Fruit fly (Drosophila melanogaster) whole organism, prepupa: ENCODE measurements around the gene CG33985.

Experiments used
- Blimp-1 ChIP-seq: fragments of 200-800 bp; sonication (Bioruptor generic); optimal IDR thresholded peaks from 3 replicates; lab custom pipeline; 2017; ENCODE audit warnings: missing biosample characterization, missing genetic modification characterization, mild to moderate bottlenecking, moderate library complexity, missing genetic modification reagents
- CG11762 ChIP-seq: fragments of 200-800 bp; sonication (Bioruptor generic); optimal IDR thresholded peaks from 3 replicates; lab custom pipeline; 2016; ENCODE audit warnings: missing biosample characterization, missing genetic modification characterization; ENCODE audit not compliant: insufficient read depth
- CG11902 ChIP-seq: fragments of 200-800 bp; sonication (Bioruptor generic); optimal IDR thresholded peaks from 3 replicates; lab custom pipeline; 2016; ENCODE audit warnings: missing biosample characterization, missing genetic modification characterization
- CG15336 ChIP-seq: fragments of 200-800 bp; sonication (Bioruptor generic); IDR thresholded peaks from 2 replicates; pipeline ENCODE4 v1.3.6; 2022; ENCODE audit warnings: missing biosample characterization, missing genetic modification characterization
- CG1621 ChIP-seq: fragments of 200-800 bp; sonication (Bioruptor generic); optimal IDR thresholded peaks from 3 replicates; lab custom pipeline; 2018; ENCODE audit warnings: missing biosample characterization, mild to moderate bottlenecking, missing genetic modification characterization
- CG16779 ChIP-seq: fragments of 200-800 bp; sonication (Bioruptor generic); optimal IDR thresholded peaks from 3 replicates; lab custom pipeline; 2017; ENCODE audit warnings: missing biosample characterization, mild to moderate bottlenecking, missing genetic modification characterization
- CG3032 ChIP-seq: fragments of 200-800 bp; optimal IDR thresholded peaks from 2 replicates; lab custom pipeline; 2019; ENCODE audit warnings: missing biosample characterization, mild to moderate bottlenecking, missing genetic modification characterization, moderate library complexity
- CG34406 ChIP-seq: fragments of 200-800 bp; sonication (Bioruptor generic); optimal IDR thresholded peaks from 3 replicates; lab custom pipeline; 2016; ENCODE audit warnings: missing biosample characterization, missing genetic modification characterization
- CG3919 ChIP-seq: fragments of 200-800 bp; sonication (Bioruptor generic); optimal IDR thresholded peaks from 3 replicates; lab custom pipeline; 2016; ENCODE audit warnings: missing biosample characterization, missing genetic modification characterization
- CG4318 ChIP-seq: fragments of 200-800 bp; sonication (Bioruptor generic); optimal IDR thresholded peaks from 3 replicates; lab custom pipeline; 2017; ENCODE audit warnings: missing biosample characterization, mild to moderate bottlenecking, missing genetic modification characterization
- CG6163 ChIP-seq: fragments of 200-800 bp; sonication (Bioruptor generic); IDR thresholded peaks from 3 replicates; pipeline ENCODE4 v1.3.6; 2022; ENCODE audit warnings: missing biosample characterization, missing genetic modification characterization
- CG6276 ChIP-seq: fragments of 200-800 bp; sonication (Bioruptor generic); optimal IDR thresholded peaks from 2 replicates; lab custom pipeline; 2017; ENCODE audit warnings: missing biosample characterization, mild to moderate bottlenecking, missing genetic modification characterization
- CG6808 ChIP-seq: fragments of 200-800 bp; sonication (Bioruptor generic); optimal IDR thresholded peaks from 3 replicates; lab custom pipeline; 2017; ENCODE audit warnings: missing biosample characterization, missing genetic modification characterization, mild to moderate bottlenecking, moderate library complexity, missing genetic modification reagents
- CG8319 ChIP-seq: fragments of 200-800 bp; sonication (Bioruptor generic); optimal IDR thresholded peaks from 3 replicates; lab custom pipeline; 2016; ENCODE audit warnings: missing biosample characterization, missing genetic modification characterization
- CG8632 ChIP-seq: fragments of 200-800 bp; sonication (Bioruptor generic); optimal IDR thresholded peaks from 3 replicates; lab custom pipeline; 2016; ENCODE audit warnings: missing biosample characterization, missing genetic modification characterization
- CG9139 ChIP-seq: fragments of 200-800 bp; sonication (Bioruptor generic); optimal IDR thresholded peaks from 3 replicates; lab custom pipeline; 2017; ENCODE audit warnings: missing biosample characterization, mild to moderate bottlenecking, missing genetic modification characterization
- Eip75B ChIP-seq: fragments of 200-800 bp; sonication (Bioruptor generic); optimal IDR thresholded peaks from 3 replicates; lab custom pipeline; 2016; ENCODE audit warnings: missing biosample characterization, missing genetic modification characterization
- Eip78C ChIP-seq: fragments of 200-800 bp; sonication (Bioruptor generic); peaks from one replicate; lab custom pipeline; 2016; ENCODE audit warnings: missing biosample characterization, missing genetic modification characterization
- Gug ChIP-seq: fragments of 200-800 bp; sonication (Bioruptor generic); IDR thresholded peaks from 2 replicates; pipeline ENCODE4 v1.3.6; 2022; ENCODE audit warnings: missing biosample characterization, missing genetic modification characterization
- Hr38 ChIP-seq: sonication (Bioruptor generic); optimal IDR thresholded peaks from 2 replicates; lab custom pipeline; 2016; ENCODE audit warnings: missing biosample characterization, missing genetic modification characterization
- Hr39 ChIP-seq: fragments of 200-800 bp; sonication (Bioruptor generic); optimal IDR thresholded peaks from 2 replicates; lab custom pipeline; 2016; ENCODE audit warnings: missing biosample characterization, missing genetic modification characterization
- Hr4 ChIP-seq: fragments of 200-800 bp; sonication (Bioruptor generic); optimal IDR thresholded peaks from 3 replicates; lab custom pipeline; 2016; ENCODE audit warnings: missing biosample characterization, missing genetic modification characterization
- Lpt ChIP-seq: fragments of 200-800 bp; sonication (Bioruptor generic); optimal IDR thresholded peaks from 3 replicates; lab custom pipeline; 2016; ENCODE audit warnings: missing biosample characterization, missing genetic modification characterization
- OdsH ChIP-seq: fragments of 200-800 bp; sonication (Bioruptor generic); optimal IDR thresholded peaks from 3 replicates; lab custom pipeline; 2016; ENCODE audit warnings: missing biosample characterization, missing genetic modification characterization
- Smox ChIP-seq: fragments of 200-800 bp; sonication (Bioruptor generic); optimal IDR thresholded peaks from 3 replicates; lab custom pipeline; 2016; ENCODE audit warnings: missing biosample characterization, missing genetic modification characterization
- Sox14 ChIP-seq: fragments of 200-800 bp; sonication (Bioruptor generic); optimal IDR thresholded peaks from 3 replicates; lab custom pipeline; 2016; ENCODE audit warnings: missing biosample characterization, missing genetic modification characterization
- Sox15 ChIP-seq: fragments of 200-800 bp; sonication (Bioruptor generic); optimal IDR thresholded peaks from 3 replicates; lab custom pipeline; 2016; ENCODE audit warnings: missing biosample characterization, missing genetic modification characterization
- acj6 ChIP-seq: fragments of 200-800 bp; sonication (Bioruptor generic); optimal IDR thresholded peaks from 3 replicates; lab custom pipeline; 2016; ENCODE audit warnings: missing biosample characterization, missing genetic modification characterization
- dac ChIP-seq: fragments of 200-800 bp; sonication (Bioruptor generic); optimal IDR thresholded peaks from 2 replicates; lab custom pipeline; 2017; ENCODE audit warnings: missing biosample characterization, mild to moderate bottlenecking, missing genetic modification characterization
- eg ChIP-seq: fragments of 200-800 bp; sonication (Bioruptor generic); IDR thresholded peaks from 3 replicates; pipeline ENCODE4 v1.3.6; 2022; ENCODE audit warnings: missing biosample characterization, missing genetic modification characterization
- esn ChIP-seq: fragments of 200-800 bp; sonication (Bioruptor generic); optimal IDR thresholded peaks from 2 replicates; lab custom pipeline; 2016; ENCODE audit warnings: missing biosample characterization, mild to moderate bottlenecking, missing genetic modification characterization, moderate library complexity
- fd59A ChIP-seq: fragments of 200-800 bp; sonication (Bioruptor generic); optimal IDR thresholded peaks from 2 replicates; lab custom pipeline; 2017; ENCODE audit warnings: missing biosample characterization, mild to moderate bottlenecking, missing genetic modification characterization, missing genetic modification reagents
- fd85E ChIP-seq: fragments of 200-800 bp; sonication (Bioruptor generic); optimal IDR thresholded peaks from 3 replicates; lab custom pipeline; 2016; ENCODE audit warnings: missing biosample characterization, missing genetic modification characterization
- lz ChIP-seq: fragments of 200-800 bp; sonication (Bioruptor generic); optimal IDR thresholded peaks from 3 replicates; lab custom pipeline; 2016; ENCODE audit warnings: missing biosample characterization, missing genetic modification characterization
- net ChIP-seq: fragments of 200-800 bp; sonication (Bioruptor generic); optimal IDR thresholded peaks from 3 replicates; lab custom pipeline; 2016; ENCODE audit warnings: missing biosample characterization, missing genetic modification characterization
- pdm3 ChIP-seq: fragments of 200-800 bp; sonication (Bioruptor generic); optimal IDR thresholded peaks from 3 replicates; lab custom pipeline; 2016; ENCODE audit warnings: missing biosample characterization, missing genetic modification characterization
- spab ChIP-seq: fragments of 200-800 bp; sonication (Bioruptor generic); optimal IDR thresholded peaks from 2 replicates; lab custom pipeline; 2017; ENCODE audit warnings: missing biosample characterization, mild to moderate bottlenecking, missing genetic modification characterization, missing genetic modification reagents
- svp ChIP-seq: fragments of 200-800 bp; sonication (Bioruptor generic); peaks from one replicate; lab custom pipeline; 2016; ENCODE audit warnings: missing biosample characterization, missing genetic modification characterization
- topi ChIP-seq: fragments of 200-800 bp; sonication (Bioruptor generic); optimal IDR thresholded peaks from 3 replicates; lab custom pipeline; 2016; ENCODE audit warnings: missing biosample characterization, missing genetic modification characterization
- vri ChIP-seq: fragments of 200-800 bp; sonication (Bioruptor generic); optimal IDR thresholded peaks from 3 replicates; lab custom pipeline; 2016; ENCODE audit warnings: missing biosample characterization, mild to moderate bottlenecking, missing genetic modification characterization

The CG33985 gene

DNA sequence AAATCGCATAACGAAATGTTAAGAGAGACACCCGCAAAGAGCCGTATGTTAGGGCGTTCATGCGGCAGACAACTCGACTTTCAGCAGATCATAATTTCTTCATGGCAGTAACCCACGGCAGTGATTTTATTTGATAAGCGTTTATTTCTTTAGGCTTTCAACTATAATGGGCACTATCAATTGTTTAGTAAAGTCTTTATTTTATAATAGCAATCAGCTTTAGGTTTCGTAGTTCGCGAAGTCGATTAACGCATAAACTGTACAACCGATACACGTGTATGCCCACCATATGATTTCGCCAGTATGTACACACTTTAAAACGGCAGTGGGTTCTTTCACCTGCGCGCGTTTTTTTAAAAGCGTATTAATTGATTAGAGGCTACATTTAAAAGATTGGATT, 18.4 kb downstream of the CG33985 start, which contains the start of gene CG7841 (continued):
- TF ChIP-seq CG15336 (GFP tag; lab: Robert Waterston, UW) (peak; percentile 99), Sox14 (peak; percentile 98), CG9139 (GFP tag; lab: Kevin White, UChicago) (peak; percentile 97), CG11762 (GFP tag; lab: Kevin White, UChicago) (peak; percentile 96), Smox (GFP tag; lab: Kevin White, UChicago) (peak; percentile 98), vri (GFP tag; lab: Kevin White, UChicago) (peak; percentile 99), topi (GFP tag; lab: Kevin White, UChicago) (peak; percentile 99), Eip75B (GFP tag; lab: Kevin White, UChicago) (peak; percentile 99), CG3919 (GFP tag; lab: Kevin White, UChicago) (peak; percentile 99), fd59A (GFP tag; lab: Kevin White, UChicago) (peak; percentile 95), CG34406 (GFP tag; lab: Kevin White, UChicago) (peak; percentile 98), CG6276 (GFP tag; lab: Kevin White, UChicago) (peak; percentile 97), acj6 (peak; percentile 98), Lpt (peak; percentile 96), CG1621 (tag; lab: Kevin White, UChicago) (peak; percentile 97), CG6163 (GFP tag; lab: Robert Waterston, UW) (peak; percentile 98), esn (GFP tag; lab: Kevin White, UChicago) (peak; percentile 99), Blimp-1 (GFP tag; lab: Kevin White, UChicago) (peak; percentile 93), pdm3 (GFP tag; lab: Kevin White, UChicago) (peak; percentile 98), spab (GFP tag; lab: Kevin White, UChicago) (peak; percentile 96), CG6808 (GFP tag; lab: Kevin White, UChicago) (peak; percentile 98), CG4318 (GFP tag; lab: Kevin White, UChicago) (peak; percentile 93), Gug (GFP tag; lab: Robert Waterston, UW) (peak; percentile 93), eg (GFP tag; lab: Robert Waterston, UW) (peak; percentile 98; the same call in 2 of the 3 replicates), CG11902 (GFP tag; lab: Kevin White, UChicago) (peak; percentile 90), Hr39 (GFP tag; lab: Kevin White, UChicago) (peak; percentile 97), CG8632 (peak; percentile 97), CG16779 (tag; lab: Kevin White, UChicago) (peak; percentile 97), OdsH (GFP tag; lab: Kevin White, UChicago) (peak; percentile 97), CG8319 (GFP tag; lab: Kevin White, UChicago) (peak; percentile 95), dac (GFP tag; lab: Kevin White, UChicago) (peak; percentile 96), Hr4 (GFP tag; lab: Kevin White, UChicago) (peak; percentile 98), svp (GFP tag; lab: Kevin White, UChicago) (peak; percentile 99), lz (peak; percentile 99), net (GFP tag; lab: Kevin White, UChicago) (peak; percentile 98), Hr38 (GFP tag; lab: Kevin White, UChicago) (peak; percentile 40), Eip78C (peak; percentile 100)

- TF ChIP-seq lz (no peak), CG3032 (tag; lab: Kevin White, UChicago) (no peak), net (GFP tag; lab: Kevin White, UChicago) (no peak), fd85E (GFP tag; lab: Kevin White, UChicago) (no peak), vri (GFP tag; lab: Kevin White, UChicago) (peak; percentile 80), Sox15 (GFP tag; lab: Kevin White, UChicago) (no peak), svp (GFP tag; lab: Kevin White, UChicago) (peak; percentile 97)
- TF ChIP-seq, all 60 proteins: peak for 2
These were observed 19.3 kb downstream of the CG33985 start for dm6 chr3L:15507148-15507896.
